Fruit fly (Drosophila melanogaster): ENCODE data around the gene SMC3.

- no peak for TF ChIP-seq CTCF (optimal IDR thresholded peaks at IDR 0.05)
- TF ChIP-seq CG8478 (optimal IDR thresholded peaks at IDR 0.05), result no peak
These were observed 33.4 kb downstream of the SMC3 start, which contains the start of gene Pp2B-14D for dm6 chrX:16559514-16560510.

Measured in S2 (cell line).